Fruit fly (Drosophila melanogaster): ENCODE results near the gene CG31368.

The CG31368 gene

DNA sequence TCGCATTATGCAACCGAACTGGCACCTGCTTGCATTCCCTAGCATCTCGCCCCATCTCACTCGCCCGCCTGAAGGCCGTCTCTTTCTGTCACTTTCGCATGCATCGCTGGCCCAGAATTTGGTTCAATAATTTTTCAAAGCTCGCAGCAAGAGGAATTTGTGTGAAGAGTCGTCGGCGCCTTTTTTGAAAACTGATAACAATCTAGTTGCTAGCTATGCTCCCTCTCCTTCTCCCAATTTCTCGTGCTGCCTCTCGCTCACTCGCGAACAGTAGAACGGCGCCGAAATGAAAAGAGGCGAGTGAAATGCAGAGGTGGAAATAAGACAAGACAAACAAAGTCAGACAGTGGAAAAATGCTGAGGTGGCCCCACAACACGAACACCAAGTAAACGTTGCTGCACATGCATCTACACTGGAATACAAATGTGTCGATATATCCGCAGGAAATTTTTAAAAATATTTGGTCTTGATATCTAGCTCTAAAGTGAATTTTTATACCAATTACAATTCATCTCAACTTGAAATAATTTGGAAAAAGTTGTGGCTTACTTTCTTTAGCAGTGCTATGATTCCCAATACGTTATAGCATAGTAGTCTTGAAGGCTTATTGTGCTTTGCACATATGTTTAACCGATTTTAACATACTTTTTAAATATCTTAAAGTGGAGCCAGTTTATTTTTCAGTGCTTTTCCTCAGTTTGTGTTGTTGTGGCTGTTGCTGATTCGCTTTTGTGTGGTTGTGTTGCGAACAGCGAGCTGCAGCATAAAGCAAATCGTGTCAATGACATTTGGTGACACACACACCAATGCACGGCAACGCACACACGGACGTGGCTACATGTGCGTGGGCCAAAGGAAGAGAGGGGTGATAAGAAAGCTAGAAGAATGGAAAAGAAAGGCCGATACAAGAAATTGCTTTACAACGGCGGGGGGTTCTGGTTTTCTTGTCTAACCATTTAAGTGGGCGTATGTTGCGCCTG, 31.4 kb upstream of the CG31368 start (continued):
- TF ChIP-seq CG4404 (GFP tag; IDR thresholded peaks at IDR 0.05) (peak; percentile 27; the same call in 1 of the 2 replicates), Hr39 (optimal IDR thresholded peaks at IDR 0.05) (no peak), CG9876 (GFP tag; optimal IDR thresholded peaks at IDR 0.05) (peak; percentile 20), Doc3 (GFP tag; IDR thresholded peaks at IDR 0.05; ENCODE audit: partially characterized antibody) (no peak), schlank (tag; optimal IDR thresholded peaks at IDR 0.05) (no peak), run (tag; optimal IDR thresholded peaks at IDR 0.05) (peak; percentile 50), CG2202 (tag; optimal IDR thresholded peaks at IDR 0.05) (peak; percentile 88), Lim3 (GFP tag; IDR thresholded peaks at IDR 0.05) (no peak), CG7928 (GFP tag; optimal IDR thresholded peaks at IDR 0.05) (no peak), lola (GFP tag; optimal IDR thresholded peaks at IDR 0.05) (peak in 1 of 3 experiments; percentile 95), Poxn (GFP tag; IDR thresholded peaks at IDR 0.05) (no peak), cato (GFP tag; optimal IDR thresholded peaks at IDR 0.05; ENCODE audit: borderline replicate concordance) (peak; percentile 70), MBD-R2 (GFP tag; IDR thresholded peaks at IDR 0.05) (no peak), Taf1 (GFP tag; IDR thresholded peaks at IDR 0.05) (no peak), CG8281 (tag; optimal IDR thresholded peaks at IDR 0.05) (peak; percentile 5), CG16815 (GFP tag; optimal IDR thresholded peaks at IDR 0.05) (peak; percentile 61), CG9817 (tag; optimal IDR thresholded peaks at IDR 0.05) (peak; percentile 50), CG6254 (GFP tag; optimal IDR thresholded peaks at IDR 0.05) (peak; percentile 90), ken (GFP tag; IDR thresholded peaks at IDR 0.05) (peak; percentile 21; the same call in 1 of the 3 replicates), slp2 (GFP tag; optimal IDR thresholded peaks at IDR 0.05) (peak; percentile 89), CG17802 (tag; optimal IDR thresholded peaks at IDR 0.05) (peak; percentile 59), sens (GFP tag) (peak; percentile 98), vfl (GFP tag; optimal IDR thresholded peaks at IDR 0.05) (no peak), ab (GFP tag; optimal IDR thresholded peaks at IDR 0.05) (no peak), fd102C (GFP tag; optimal IDR thresholded peaks at IDR 0.05) (no peak), Asciz (GFP tag; optimal IDR thresholded peaks at IDR 0.05) (peak; percentile 91), Six4 (GFP tag; optimal IDR thresholded peaks at IDR 0.05) (peak; percentile 62), CG11723 (GFP tag; optimal IDR thresholded peaks at IDR 0.05) (peak; percentile 74), CG10366 (GFP tag; IDR thresholded peaks at IDR 0.05) (peak; percentile 43; the same call in 1 of the 2 replicates), CG7987 (GFP tag; optimal IDR thresholded peaks at IDR 0.05) (no peak), CG14860 (GFP tag; IDR thresholded peaks at IDR 0.05; ENCODE audit: partially characterized antibody) (no peak), eyg (GFP tag; optimal IDR thresholded peaks at IDR 0.05) (no peak), CG17612 (GFP tag; IDR thresholded peaks at IDR 0.05) (no peak), danr (GFP tag; IDR thresholded peaks at IDR 0.05) (peak; percentile 19; the same call in 1 of the 2 replicates), CG7556 (GFP tag; optimal IDR thresholded peaks at IDR 0.05) (peak; percentile 87), CG15269 (tag; optimal IDR thresholded peaks at IDR 0.05) (peak; percentile 56), dmrt11E (tag; optimal IDR thresholded peaks at IDR 0.05) (peak; percentile 88), CG1024 (GFP tag; IDR thresholded peaks at IDR 0.05) (no peak; the same call in none of the 2 replicates), btn (GFP tag; optimal IDR thresholded peaks at IDR 0.05) (peak; percentile 69), H15 (GFP tag; IDR thresholded peaks at IDR 0.05) (no peak), mirr (GFP tag; optimal IDR thresholded peaks at IDR 0.05) (no peak), CG15601 (tag; optimal IDR thresholded peaks at IDR 0.05) (peak; percentile 94), MTF-1 (GFP tag; optimal IDR thresholded peaks at IDR 0.05; ENCODE audit: borderline replicate concordance) (no peak), trh (GFP tag; optimal IDR thresholded peaks at IDR 0.05) (peak; percentile 4), kah (GFP tag; optimal IDR thresholded peaks at IDR 0.05) (peak; percentile 52), CG32772 (GFP tag; IDR thresholded peaks at IDR 0.05) (peak; percentile 79), CG13894 (tag; optimal IDR thresholded peaks at IDR 0.05) (no peak), lbe (GFP tag; optimal IDR thresholded peaks at IDR 0.05) (no peak)

Data from whole organism, embryonic.